Worm (Caenorhabditis elegans) whole organism, L4/young adult: Measurements from ENCODE around the gene rgs-9.

Experiments
- W03F9.2 ChIP-seq: fragments of 150-350 bp; optimal IDR thresholded peaks from 2 replicates; lab custom pipeline; 2014; ENCODE audit warnings: missing biosample characterization, missing genetic modification characterization
- dao-5 ChIP-seq: sonication (generic microtip); optimal IDR thresholded peaks from 2 replicates; lab custom pipeline; 2016; ENCODE audit warnings: missing genotype, missing genetic modification characterization, moderate library complexity, missing compliant biosample characterization

- TF ChIP-seq dao-5, result no peak
- no peak for TF ChIP-seq W03F9.2
These were observed 1.8 kb upstream of the rgs-9 start, which contains the start of gene ZC53.1 for ce11 chrX:1913257-1913656.
